Worm (Caenorhabditis elegans): ENCODE measurements around the gene C55C3.8.
A peak's percentile ranks its signal among the peaks of the same experiment; 100 is the strongest.

C55C3.8 gene

DNA sequence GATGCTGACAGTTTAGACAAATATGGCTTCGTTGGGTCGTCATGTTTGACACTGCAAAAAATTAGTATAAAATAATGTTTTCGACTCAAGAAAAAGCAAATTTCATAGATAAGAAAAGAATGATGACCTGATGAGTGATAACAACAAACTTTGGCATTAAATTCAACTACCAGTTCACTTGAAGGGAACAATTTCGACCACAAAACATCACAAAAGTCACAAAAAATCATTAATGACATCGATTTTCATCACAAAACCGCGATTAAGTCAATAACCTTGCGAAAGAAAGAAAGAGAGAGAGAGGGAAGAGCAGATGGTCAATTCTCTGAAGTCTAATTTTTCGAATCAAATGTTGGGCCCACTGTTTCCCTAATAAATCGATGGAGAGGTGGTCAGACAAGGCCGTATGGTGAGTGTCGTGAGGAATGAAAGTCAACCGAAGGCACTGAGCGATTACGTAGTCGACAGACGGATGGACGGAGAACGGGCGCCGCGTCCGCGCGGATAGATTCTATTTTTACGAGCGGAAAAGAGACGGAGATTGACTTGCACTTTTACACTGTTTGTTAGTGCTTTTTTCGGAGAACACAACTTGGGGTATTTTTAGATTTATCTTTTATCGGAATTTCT, 26.3 kb upstream of the C55C3.8 start, which contains the start of gene bec-1:
TSS of gene bec-1 (minus strand) at position 51 of the 630 bp plus-strand sequence.
- TF ChIP-seq sem-2 (GFP tag; optimal IDR thresholded peaks at IDR 0.05) (no peak), cnd-1 (tag; optimal IDR thresholded peaks at IDR 0.05) (peak; percentile 22)

- no peak for TF ChIP-seq ceh-43 (GFP tag; optimal IDR thresholded peaks at IDR 0.05)
- peak; percentile 49 for TF ChIP-seq hlh-1 (tag; optimal IDR thresholded peaks at IDR 0.05)
- peak; percentile 28 for TF ChIP-seq unc-120 (tag; optimal IDR thresholded peaks at IDR 0.05; ENCODE audit: poor library complexity, severe bottlenecking)
- no peak for TF ChIP-seq elt-3 (tag; optimal IDR thresholded peaks at IDR 0.05)
- peak; percentile 61 for TF ChIP-seq cnd-1 (tag; optimal IDR thresholded peaks at IDR 0.05)
- TF ChIP-seq unc-62 (GFP tag; optimal IDR thresholded peaks at IDR 0.05), result peak; percentile 51
- TF ChIP-seq nhr-237 (tag; optimal IDR thresholded peaks at IDR 0.05), result peak; percentile 4
- peak; percentile 30 for TF ChIP-seq ces-1 (GFP tag; optimal IDR thresholded peaks at IDR 0.05)
- TF ChIP-seq lsy-2 (tag; optimal IDR thresholded peaks at IDR 0.05), result peak; percentile 11
- peak; percentile 3 for TF ChIP-seq mep-1 (tag; optimal IDR thresholded peaks at IDR 0.05)
- no peak for TF ChIP-seq zip-8 (tag; optimal IDR thresholded peaks at IDR 0.05)
Observed at ce11 chrIV:5665353-5665918, 25.4 kb upstream of the C55C3.8 start.

- no peak for TF ChIP-seq nhr-76 (tag; optimal IDR thresholded peaks at IDR 0.05)
- TF ChIP-seq ces-1 (GFP tag; optimal IDR thresholded peaks at IDR 0.05), result no peak
- no peak for TF ChIP-seq ztf-11 (tag; optimal IDR thresholded peaks at IDR 0.05)
- TF ChIP-seq ceh-43 (GFP tag; optimal IDR thresholded peaks at IDR 0.05), result no peak
- TF ChIP-seq ceh-39 (tag; optimal IDR thresholded peaks at IDR 0.05), result no peak
- TF ChIP-seq bed-3 (GFP tag; optimal IDR thresholded peaks at IDR 0.05), result no peak
- no peak for TF ChIP-seq sem-2 (GFP tag; optimal IDR thresholded peaks at IDR 0.05)
- no peak for TF ChIP-seq lsy-2 (tag; optimal IDR thresholded peaks at IDR 0.05)
- no peak for TF ChIP-seq M03D4.4 (tag; optimal IDR thresholded peaks at IDR 0.05)
- no peak for TF ChIP-seq nhr-237 (tag; optimal IDR thresholded peaks at IDR 0.05)
- TF ChIP-seq lin-32 (GFP tag; optimal IDR thresholded peaks at IDR 0.05), result no peak
Observed at ce11 chrIV:5666115-5667028, 24.5 kb upstream of the C55C3.8 start.

DNA sequence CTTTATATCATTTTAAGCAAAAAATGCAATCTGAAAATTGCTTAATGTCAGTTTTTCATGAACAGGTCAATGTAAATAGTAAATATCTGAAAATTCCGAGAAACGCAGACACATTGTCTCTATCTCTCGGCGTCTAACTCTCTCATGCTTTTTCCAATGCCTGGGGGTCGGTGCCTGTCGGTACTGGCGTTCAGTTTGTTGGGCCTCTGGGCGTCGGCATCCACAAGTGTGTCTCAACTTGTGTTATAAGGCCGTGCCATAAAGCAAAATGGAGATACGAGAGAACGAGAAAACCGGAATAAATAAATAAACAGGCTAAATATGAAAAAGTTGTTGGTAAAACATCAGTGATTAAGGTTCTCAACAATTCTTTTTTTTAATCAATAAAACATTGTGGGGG, 23.6 kb upstream of the C55C3.8 start:
- peak; percentile 14 for TF ChIP-seq pha-4 (tag; optimal IDR thresholded peaks at IDR 0.05)
- TF ChIP-seq unc-62 (GFP tag; optimal IDR thresholded peaks at IDR 0.05), result no peak
- no peak for TF ChIP-seq ceh-83 (GFP tag; optimal IDR thresholded peaks at IDR 0.05)
- TF ChIP-seq sptf-1 (tag; optimal IDR thresholded peaks at IDR 0.05), result no peak
- no peak for TF ChIP-seq ceh-39 (tag; optimal IDR thresholded peaks at IDR 0.05)
- no peak for TF ChIP-seq flh-1 (GFP tag; optimal IDR thresholded peaks at IDR 0.05)
- TF ChIP-seq nhr-2 (tag; optimal IDR thresholded peaks at IDR 0.05), result no peak

DNA sequence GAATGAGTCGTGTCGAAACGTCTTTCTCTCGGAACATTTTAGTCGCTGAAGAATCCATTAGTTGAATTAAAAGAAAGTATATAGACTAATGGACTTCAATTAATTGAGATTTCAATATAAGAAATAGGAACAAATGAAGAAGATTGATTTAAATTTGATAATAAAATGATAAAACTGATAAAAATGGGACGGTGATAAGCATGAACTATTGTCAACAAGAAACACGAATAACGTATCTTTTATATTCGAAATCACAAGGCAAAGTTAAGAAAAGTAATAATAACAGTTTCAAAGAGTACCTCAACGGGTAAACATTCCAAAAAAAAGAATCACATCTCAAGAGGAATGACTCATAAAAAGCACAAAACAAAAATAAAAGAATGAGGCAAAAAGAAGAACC, 21.4 kb upstream of the C55C3.8 start, which contains the start of gene T19E7.6:
TSS of gene T19E7.6 (minus strand) at position 45 of the 400 bp plus-strand sequence.
- TF ChIP-seq elt-1 (tag; optimal IDR thresholded peaks at IDR 0.05; ENCODE audit: borderline replicate concordance, insufficient read depth), result no peak
- no peak for TF ChIP-seq nhr-237 (tag; optimal IDR thresholded peaks at IDR 0.05)
- TF ChIP-seq M03D4.4 (tag; optimal IDR thresholded peaks at IDR 0.05), result no peak

DNA sequence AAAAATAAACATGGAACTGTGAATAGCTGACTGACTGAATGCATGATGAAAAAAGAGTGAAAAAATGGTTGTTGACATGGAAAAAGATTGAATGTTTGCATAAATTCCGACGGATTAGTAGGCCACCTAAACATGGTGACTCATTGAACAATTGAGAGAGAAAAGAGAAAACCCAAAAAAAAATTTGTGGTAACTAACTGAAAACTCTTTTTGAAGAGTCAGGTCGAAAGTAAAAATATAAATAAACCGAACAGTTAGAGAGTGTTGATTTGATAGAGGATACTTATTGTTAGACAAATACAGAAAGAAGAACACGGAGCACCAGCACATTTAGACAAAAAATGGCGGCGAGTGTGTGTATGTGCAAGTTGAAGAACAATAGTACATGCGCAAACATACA, 19.5 kb upstream of the C55C3.8 start:
- no peak for TF ChIP-seq nhr-28 (tag; optimal IDR thresholded peaks at IDR 0.05)
- no peak for TF ChIP-seq ces-1 (GFP tag; optimal IDR thresholded peaks at IDR 0.05)
- no peak for TF ChIP-seq lsy-2 (tag; optimal IDR thresholded peaks at IDR 0.05)
- TF ChIP-seq tbx-8 (GFP tag; optimal IDR thresholded peaks at IDR 0.05), result no peak
- no peak for TF ChIP-seq flh-1 (GFP tag; optimal IDR thresholded peaks at IDR 0.05)
- no peak for TF ChIP-seq zip-8 (tag; optimal IDR thresholded peaks at IDR 0.05)
- no peak for TF ChIP-seq nhr-12 (tag; optimal IDR thresholded peaks at IDR 0.05)
- no peak for TF ChIP-seq elt-3 (tag; optimal IDR thresholded peaks at IDR 0.05)
- no peak for TF ChIP-seq ham-2 (GFP tag; optimal IDR thresholded peaks at IDR 0.05)
- TF ChIP-seq cnd-1 (tag; optimal IDR thresholded peaks at IDR 0.05), result no peak
- TF ChIP-seq ceh-83 (GFP tag; optimal IDR thresholded peaks at IDR 0.05), result no peak
- no peak for TF ChIP-seq unc-39 (tag; optimal IDR thresholded peaks at IDR 0.05)
- TF ChIP-seq mab-5 (tag; optimal IDR thresholded peaks at IDR 0.05), result no peak
- no peak for TF ChIP-seq pha-4 (tag; optimal IDR thresholded peaks at IDR 0.05)
- TF ChIP-seq blmp-1 (tag; optimal IDR thresholded peaks at IDR 0.05), result no peak
- no peak for TF ChIP-seq nhr-76 (tag; optimal IDR thresholded peaks at IDR 0.05)
- no peak for TF ChIP-seq nhr-237 (tag; optimal IDR thresholded peaks at IDR 0.05)
